Fruit fly (Drosophila melanogaster) whole organism, pupa: ENCODE measurements around the gene DIP-iota.

Experiments
- CG10348 ChIP-seq: fragments of 200-800 bp; sonication (Bioruptor generic); IDR thresholded peaks from 2 replicates; pipeline ENCODE4 v1.3.6; 2022; ENCODE audit warnings: missing biosample characterization, missing genetic modification characterization
- CG13204 ChIP-seq: fragments of 200-800 bp; sonication (Bioruptor generic); optimal IDR thresholded peaks from 2 replicates; lab custom pipeline; 2018; ENCODE audit warnings: missing biosample characterization, mild to moderate bottlenecking, missing genetic modification characterization, moderate library complexity
- CG14655 ChIP-seq: fragments of 200-800 bp; sonication (Bioruptor generic); optimal IDR thresholded peaks from 3 replicates; lab custom pipeline; 2017; ENCODE audit warnings: mild to moderate bottlenecking, missing biosample characterization, missing genetic modification reagents, missing genetic modification characterization
- CG17806 ChIP-seq: fragments of 200-800 bp; sonication (Bioruptor generic); optimal IDR thresholded peaks from 2 replicates; lab custom pipeline; 2018; ENCODE audit warnings: missing biosample characterization, mild to moderate bottlenecking, missing genetic modification characterization, moderate library complexity
- CG32121 ChIP-seq: fragments of 200-800 bp; sonication (Bioruptor generic); IDR thresholded peaks from 2 replicates; pipeline ENCODE4 v1.3.6; 2022; ENCODE audit warnings: missing biosample characterization, missing genetic modification characterization
- CG34367 ChIP-seq: fragments of 200-800 bp; sonication (Bioruptor generic); optimal IDR thresholded peaks from 2 replicates; lab custom pipeline; 2018; ENCODE audit warnings: missing biosample characterization, mild to moderate bottlenecking, missing genetic modification characterization
- CG4496 ChIP-seq: fragments of 200-800 bp; sonication (Bioruptor generic); IDR thresholded peaks from 3 replicates; pipeline ENCODE4 v1.3.6; 2022; ENCODE audit warnings: missing biosample characterization, missing genetic modification characterization
- CG8159 ChIP-seq: fragments of 200-800 bp; sonication (Bioruptor generic); optimal IDR thresholded peaks from 3 replicates; lab custom pipeline; 2018; ENCODE audit warnings: missing biosample characterization, mild to moderate bottlenecking, missing genetic modification characterization, moderate library complexity
- CG8301 ChIP-seq: fragments of 200-800 bp; sonication (Bioruptor generic); optimal IDR thresholded peaks from 2 replicates; lab custom pipeline; 2018; ENCODE audit warnings: missing biosample characterization, mild to moderate bottlenecking, missing genetic modification characterization
- CG9948 ChIP-seq: fragments of 200-800 bp; sonication (Bioruptor generic); optimal IDR thresholded peaks from 2 replicates; lab custom pipeline; 2018; ENCODE audit warnings: missing biosample characterization, mild to moderate bottlenecking, missing genetic modification characterization, moderate library complexity
- EcR ChIP-seq: fragments of 200-800 bp; sonication (Bioruptor generic); optimal IDR thresholded peaks from 3 replicates; lab custom pipeline; 2019; ENCODE audit warnings: missing biosample characterization, missing genetic modification characterization, mild to moderate bottlenecking, moderate library complexity, missing genetic modification reagents
- Ets98B ChIP-seq: fragments of 200-800 bp; sonication (Bioruptor generic); IDR thresholded peaks from 2 replicates; pipeline ENCODE4 v1.3.6; 2022; ENCODE audit warnings: missing biosample characterization, missing genetic modification characterization
- Pif1A ChIP-seq: fragments of 200-800 bp; sonication (Bioruptor generic); optimal IDR thresholded peaks from 3 replicates; lab custom pipeline; 2016; ENCODE audit warnings: missing biosample characterization, missing genetic modification characterization
- Pif1B ChIP-seq: fragments of 200-800 bp; sonication (Bioruptor generic); optimal IDR thresholded peaks from 3 replicates; lab custom pipeline; 2016; ENCODE audit warnings: missing biosample characterization, missing genetic modification characterization
- fd96Ca ChIP-seq: fragments of 200-800 bp; sonication (Bioruptor generic); IDR thresholded peaks from 3 replicates; pipeline ENCODE4 v1.3.6; 2022; ENCODE audit warnings: missing biosample characterization, missing genetic modification characterization

DIP-iota gene

dm6 chr2L:6595027-6595426 lies 26.5 kb downstream of the DIP-iota start:
- TF ChIP-seq CG34367 (tag; lab: Kevin White, UChicago) (no peak), CG8301 (no peak), CG14655 (no peak), CG4496 (GFP tag; lab: Robert Waterston, UW) (no peak), CG17806 (tag; lab: Kevin White, UChicago) (no peak), Pif1B (no peak), CG9948 (tag; lab: Kevin White, UChicago) (no peak), Ets98B (no peak), CG13204 (GFP tag; lab: Kevin White, UChicago) (no peak), CG8159 (tag; lab: Kevin White, UChicago) (no peak), CG32121 (GFP tag; lab: Robert Waterston, UW) (no peak)

- TF ChIP-seq Pif1A (GFP tag; lab: Kevin White, UChicago) (no peak), EcR (GFP tag; lab: Kevin White, UChicago) (no peak), Pif1B (no peak), CG8301 (no peak), Ets98B (no peak), fd96Ca (GFP tag; lab: Robert Waterston, UW) (no peak), CG8159 (tag; lab: Kevin White, UChicago) (no peak), CG32121 (GFP tag; lab: Robert Waterston, UW) (no peak), CG10348 (no peak), CG4496 (GFP tag; lab: Robert Waterston, UW) (no peak)
Measured at dm6 chr2L:6584346-6584745, 37.2 kb downstream of the DIP-iota start.

- no peak for TF ChIP-seq CG10348
- TF ChIP-seq Pif1B: no peak
- TF ChIP-seq, all 21 proteins: peak for 0
Measured at dm6 chr2L:6579045-6579444, 42.5 kb downstream of the DIP-iota start.
